Worm (Caenorhabditis elegans) whole organism, mixed stage, embryonic: ENCODE measurements around the gene F54D5.24.

Source experiments
- ceh-83 ChIP-seq: fragments of 200-800 bp; sonication (Bioruptor generic); optimal IDR thresholded peaks from 2 replicates; lab custom pipeline; 2018; ENCODE audit warnings: mild to moderate bottlenecking, missing genetic modification characterization, missing compliant biosample characterization
- lin-13 ChIP-seq: fragments of 150-350 bp; optimal IDR thresholded peaks from 2 replicates; lab custom pipeline; 2014; ENCODE audit warnings: missing biosample characterization, missing genetic modification characterization
- lsy-2 ChIP-seq: fragments of 150-350 bp; optimal IDR thresholded peaks from 2 replicates; lab custom pipeline; 2014; ENCODE audit warnings: missing biosample characterization, missing genetic modification characterization
- nhr-12 ChIP-seq: fragments of 150-350 bp; optimal IDR thresholded peaks from 2 replicates; lab custom pipeline; 2014; ENCODE audit warnings: missing biosample characterization, missing genetic modification characterization
- nhr-237 ChIP-seq: fragments of 150-350 bp; optimal IDR thresholded peaks from 2 replicates; lab custom pipeline; 2014; ENCODE audit warnings: missing biosample characterization, missing genetic modification characterization
- nhr-76 ChIP-seq: sonication (generic microtip); optimal IDR thresholded peaks from 2 replicates; lab custom pipeline; 2017; ENCODE audit warnings: missing biosample characterization, missing genetic modification characterization
- pha-4 ChIP-seq: fragments of 150-350 bp; optimal IDR thresholded peaks from 2 replicates; lab custom pipeline; 2018; ENCODE audit warnings: missing biosample characterization, missing genetic modification reagents, missing genetic modification characterization
- snpc-4 ChIP-seq: fragments of 150-350 bp; optimal IDR thresholded peaks from 2 replicates; lab custom pipeline; 2014; ENCODE audit warnings: missing biosample characterization, missing genetic modification characterization
- unc-39 ChIP-seq: fragments of 150-350 bp; optimal IDR thresholded peaks from 2 replicates; lab custom pipeline; 2014; ENCODE audit warnings: missing biosample characterization, missing genetic modification characterization
- unc-62 ChIP-seq: fragments of 150-350 bp; optimal IDR thresholded peaks from 2 replicates; lab custom pipeline; 2014; ENCODE audit warnings: missing biosample characterization, missing genetic modification reagents, missing genetic modification characterization

- no peak for TF ChIP-seq lsy-2 (tag; lab: Kevin White, UChicago)
- no peak for TF ChIP-seq unc-62
- TF ChIP-seq nhr-76: no peak
- TF ChIP-seq lin-13 (tag; lab: Kevin White, UChicago): no peak
- TF ChIP-seq snpc-4 (tag; lab: Kevin White, UChicago): no peak
- TF ChIP-seq ceh-83 (GFP tag; lab: Kevin White, UChicago): no peak
- no peak for TF ChIP-seq nhr-12 (tag; lab: Kevin White, UChicago)
- TF ChIP-seq pha-4 (tag; lab: Kevin White, UChicago): no peak
- TF ChIP-seq unc-39: no peak
- no peak for TF ChIP-seq nhr-237 (tag; lab: Kevin White, UChicago)
Observed at ce11 chrII:11600711-11601110, 45.0 kb downstream of the F54D5.24 start, which contains the start of gene F07A11.4.
